Fruit fly (Drosophila melanogaster): Measurements from ENCODE around the gene CG6026.

CG6026 gene

DNA sequence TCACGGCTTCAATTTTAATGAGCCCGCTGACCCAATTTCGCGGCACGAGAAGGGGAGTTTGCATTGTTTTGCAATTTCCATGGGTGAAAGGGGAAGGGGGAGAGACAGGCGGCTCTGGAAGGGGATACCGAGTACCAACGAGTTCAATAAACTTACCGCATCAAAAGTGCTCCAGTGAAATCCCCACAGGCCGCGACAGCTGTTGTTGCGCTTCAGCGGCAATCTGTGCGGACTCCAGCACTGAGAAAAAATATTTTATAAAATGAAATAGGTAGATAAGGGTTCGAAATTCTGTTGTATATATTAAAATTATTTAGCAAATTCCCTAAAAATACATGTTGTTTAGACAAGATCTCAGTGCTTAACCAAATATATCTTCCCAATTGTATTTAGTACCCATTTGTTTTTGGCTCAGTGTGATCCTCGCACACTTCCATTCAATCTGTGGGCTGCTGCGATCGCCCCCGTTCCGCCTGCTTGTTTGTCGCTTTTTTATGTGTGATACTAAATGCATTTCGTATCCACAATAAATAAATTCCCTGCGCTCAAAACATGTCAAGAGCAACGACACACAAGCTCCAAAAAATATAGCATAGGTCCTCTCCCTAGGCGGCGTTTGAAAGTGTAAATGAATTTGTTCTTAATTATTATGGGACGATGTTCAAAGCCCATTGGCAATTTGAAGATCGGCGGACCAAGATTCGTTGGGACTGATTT lies 37.6 kb upstream of the CG6026 start (continued):
- peak; percentile 52 for TF ChIP-seq CG8089 (GFP tag; optimal IDR thresholded peaks at IDR 0.05)
- TF ChIP-seq zfh2 (GFP tag; optimal IDR thresholded peaks at IDR 0.05), result no peak
- TF ChIP-seq fd3F (GFP tag; optimal IDR thresholded peaks at IDR 0.05), result peak; percentile 15
- TF ChIP-seq CG15514 (GFP tag; optimal IDR thresholded peaks at IDR 0.05), result peak; percentile 37
- TF ChIP-seq amos (GFP tag; IDR thresholded peaks at IDR 0.05; ENCODE audit: partially characterized antibody), result no peak
- peak; percentile 23 for TF ChIP-seq CG3281 (GFP tag; optimal IDR thresholded peaks at IDR 0.05)
- TF ChIP-seq CG17359 (tag; optimal IDR thresholded peaks at IDR 0.05), result peak; percentile 90
- 0 out of 2 replicates have a peak, but pooled peaks have one; percentile 22 for TF ChIP-seq CG3847 (GFP tag; IDR thresholded peaks at IDR 0.05)
- peak; percentile 62 for TF ChIP-seq BtbVII (GFP tag; optimal IDR thresholded peaks at IDR 0.05)
- peak; percentile 83 for TF ChIP-seq dmrt11E (tag; optimal IDR thresholded peaks at IDR 0.05)
- TF ChIP-seq CG42726 (GFP tag; IDR thresholded peaks at IDR 0.05; ENCODE audit: partially characterized antibody), result no peak
- no peak for TF ChIP-seq exex (tag; optimal IDR thresholded peaks at IDR 0.05)
- TF ChIP-seq CG2889 (GFP tag; IDR thresholded peaks at IDR 0.05), result 0 out of 3 replicates have a peak, but pooled peaks have one; percentile 37
- TF ChIP-seq CG10321 (GFP tag; IDR thresholded peaks at IDR 0.05), result peak; percentile 56; the same call in 1 of the 2 replicates
- peak; percentile 23 for TF ChIP-seq CG2120 (GFP tag; optimal IDR thresholded peaks at IDR 0.05)
- no peak for TF ChIP-seq rib (GFP tag; IDR thresholded peaks at IDR 0.05)
- TF ChIP-seq CG3995 (GFP tag; optimal IDR thresholded peaks at IDR 0.05), result no peak
- TF ChIP-seq E2f1 (GFP tag; IDR thresholded peaks at IDR 0.05), result peak; percentile 68
- TF ChIP-seq HLH54F (GFP tag; optimal IDR thresholded peaks at IDR 0.05), result peak; percentile 1
- TF ChIP-seq Rfx (GFP tag; IDR thresholded peaks at IDR 0.05), result peak; percentile 35; the same call in 1 of the 2 replicates
- TF ChIP-seq Hr39 (optimal IDR thresholded peaks at IDR 0.05), result no peak
- TF ChIP-seq CG12236 (GFP tag; optimal IDR thresholded peaks at IDR 0.05), result peak; percentile 44
- TF ChIP-seq CG10565 (GFP tag; optimal IDR thresholded peaks at IDR 0.05), result peak; percentile 25
- TF ChIP-seq CG15601 (tag; optimal IDR thresholded peaks at IDR 0.05), result peak; percentile 73
- no peak for TF ChIP-seq ERR (GFP tag; optimal IDR thresholded peaks at IDR 0.05)
- TF ChIP-seq CG7786 (GFP tag; optimal IDR thresholded peaks at IDR 0.05), result peak; percentile 27
- TF ChIP-seq MBD-R2 (GFP tag; IDR thresholded peaks at IDR 0.05), result peak; percentile 29; the same call in 1 of the 2 replicates
- TF ChIP-seq CG15479 (GFP tag; optimal IDR thresholded peaks at IDR 0.05), result no peak
- no peak for TF ChIP-seq CG14965 (GFP tag; optimal IDR thresholded peaks at IDR 0.05; ENCODE audit: borderline replicate concordance)
- peak; percentile 73 for TF ChIP-seq danr (GFP tag; IDR thresholded peaks at IDR 0.05)
- TF ChIP-seq Antp (GFP tag; optimal IDR thresholded peaks at IDR 0.05), result peak; percentile 49
- TF ChIP-seq CG12071 (GFP tag; optimal IDR thresholded peaks at IDR 0.05), result peak; percentile 47
- TF ChIP-seq CG17385 (GFP tag; optimal IDR thresholded peaks at IDR 0.05), result peak; percentile 75
- TF ChIP-seq eve (GFP tag; optimal IDR thresholded peaks at IDR 0.05), result peak in 1 of 2 experiments; percentile 91
- TF ChIP-seq D19A (tag; optimal IDR thresholded peaks at IDR 0.05), result peak; percentile 77
- TF ChIP-seq Drgx (GFP tag; IDR thresholded peaks at IDR 0.05), result peak; percentile 88
- TF ChIP-seq so (GFP tag; IDR thresholded peaks at IDR 0.05), result peak; percentile 73; the same call in 1 of the 3 replicates
- peak; percentile 61 for TF ChIP-seq jing (GFP tag; optimal IDR thresholded peaks at IDR 0.05)
- peak; percentile 87 for TF ChIP-seq Oli (tag; optimal IDR thresholded peaks at IDR 0.05)
- no peak for TF ChIP-seq CG16779 (GFP tag; IDR thresholded peaks at IDR 0.05)
- peak; percentile 85 for TF ChIP-seq az2 (GFP tag; optimal IDR thresholded peaks at IDR 0.05)
- peak; percentile 41; the same call in 1 of the 2 replicates for TF ChIP-seq Lim3 (GFP tag; IDR thresholded peaks at IDR 0.05)
- TF ChIP-seq CG4730 (GFP tag; IDR thresholded peaks at IDR 0.05), result peak; percentile 62; the same call in 1 of the 2 replicates
- peak; percentile 73 for TF ChIP-seq CG4707 (GFP tag; optimal IDR thresholded peaks at IDR 0.05)
- no peak for TF ChIP-seq CG10543 (GFP tag; optimal IDR thresholded peaks at IDR 0.05)
- TF ChIP-seq CG4617 (GFP tag; optimal IDR thresholded peaks at IDR 0.05; ENCODE audit: borderline replicate concordance), result peak; percentile 39
- TF ChIP-seq fd96Cb (tag; optimal IDR thresholded peaks at IDR 0.05), result peak; percentile 87
- TF ChIP-seq CG6765 (GFP tag; optimal IDR thresholded peaks at IDR 0.05), result no peak
- TF ChIP-seq CG4404 (GFP tag; IDR thresholded peaks at IDR 0.05), result peak; percentile 56; the same call in 1 of the 2 replicates
